Worm (Caenorhabditis elegans): Measurements from ENCODE around the gene pcrg-1.

pcrg-1 gene

ce11 chrII:7200051-7200599, at the start of gene pcrg-1:
TSS of gene pcrg-1 (plus strand) at chrII:7200549.
- TF ChIP-seq him-1 (tag; optimal IDR thresholded peaks at IDR 0.05) = peak; percentile 57
- TF ChIP-seq W03F9.2 (tag; optimal IDR thresholded peaks at IDR 0.05) = no peak
- peak; percentile 60 for TF ChIP-seq dao-5 (tag; optimal IDR thresholded peaks at IDR 0.05)

- TF ChIP-seq dao-5 (tag; optimal IDR thresholded peaks at IDR 0.05) (no peak), him-1 (tag; optimal IDR thresholded peaks at IDR 0.05) (peak; percentile 86), W03F9.2 (tag; optimal IDR thresholded peaks at IDR 0.05) (peak; percentile 97)
Measured at ce11 chrII:7151969-7152631, 48.2 kb upstream of the pcrg-1 start, which contains the start of gene fust-1. TSS of gene fust-1 (plus strand) at chrII:7152581.

ce11 chrII:7154711-7155110, 45.6 kb upstream of the pcrg-1 start:
- TF ChIP-seq W03F9.2 (tag; optimal IDR thresholded peaks at IDR 0.05) = no peak
- TF ChIP-seq dao-5 (tag; optimal IDR thresholded peaks at IDR 0.05) = no peak
- TF ChIP-seq him-1 (tag; optimal IDR thresholded peaks at IDR 0.05) = no peak

- TF ChIP-seq W03F9.2 (tag; optimal IDR thresholded peaks at IDR 0.05) = no peak
- no peak for TF ChIP-seq him-1 (tag; optimal IDR thresholded peaks at IDR 0.05)
- no peak for TF ChIP-seq dao-5 (tag; optimal IDR thresholded peaks at IDR 0.05)
Measured at ce11 chrII:7155392-7155791, 45.0 kb upstream of the pcrg-1 start, which contains the start of gene C27H5.2. TSS of gene C27H5.2 (plus strand) at chrII:7155581.

- TF ChIP-seq him-1 (tag; optimal IDR thresholded peaks at IDR 0.05) = no peak
- TF ChIP-seq dao-5 (tag; optimal IDR thresholded peaks at IDR 0.05) = no peak
- no peak for TF ChIP-seq W03F9.2 (tag; optimal IDR thresholded peaks at IDR 0.05)
Measured at ce11 chrII:7157415-7157814, 42.9 kb upstream of the pcrg-1 start.

- TF ChIP-seq him-1 (tag; optimal IDR thresholded peaks at IDR 0.05) = no peak
- TF ChIP-seq dao-5 (tag; optimal IDR thresholded peaks at IDR 0.05) = no peak
- no peak for TF ChIP-seq W03F9.2 (tag; optimal IDR thresholded peaks at IDR 0.05)
Measured at ce11 chrII:7161512-7161911, 38.8 kb upstream of the pcrg-1 start, which contains the start of gene C27H5.12. TSS of gene C27H5.12 (minus strand) at chrII:7161612.

ce11 chrII:7165749-7166148, 34.6 kb upstream of the pcrg-1 start, which contains the start of gene mfsd-13.2:
TSS of gene mfsd-13.2 (minus strand) at chrII:7165849.
- no peak for TF ChIP-seq dao-5 (tag; optimal IDR thresholded peaks at IDR 0.05)
- no peak for TF ChIP-seq W03F9.2 (tag; optimal IDR thresholded peaks at IDR 0.05)

ce11 chrII:7166768-7167167, 33.6 kb upstream of the pcrg-1 start:
- TF ChIP-seq him-1 (tag; optimal IDR thresholded peaks at IDR 0.05) (no peak), W03F9.2 (tag; optimal IDR thresholded peaks at IDR 0.05) (no peak), dao-5 (tag; optimal IDR thresholded peaks at IDR 0.05) (no peak)

ce11 chrII:7168712-7169111, 31.6 kb upstream of the pcrg-1 start, which contains the start of gene col-36:
TSS of gene col-36 (minus strand) at chrII:7168812.
- no peak for TF ChIP-seq dao-5 (tag; optimal IDR thresholded peaks at IDR 0.05)

ce11 chrII:7171305-7171998, 28.9 kb upstream of the pcrg-1 start, which contains the start of gene dyf-13:
TSS of gene dyf-13 (minus strand) at chrII:7171355.
- TF ChIP-seq W03F9.2 (tag; optimal IDR thresholded peaks at IDR 0.05) (no peak), him-1 (tag; optimal IDR thresholded peaks at IDR 0.05) (no peak)

ce11 chrII:7174843-7175242, 25.5 kb upstream of the pcrg-1 start, which contains the start of gene glc-4:
TSS of gene glc-4 (minus strand) at chrII:7174943.
- TF ChIP-seq him-1 (tag; optimal IDR thresholded peaks at IDR 0.05) (no peak), W03F9.2 (tag; optimal IDR thresholded peaks at IDR 0.05) (no peak)

- TF ChIP-seq him-1 (tag; optimal IDR thresholded peaks at IDR 0.05) (no peak), dao-5 (tag; optimal IDR thresholded peaks at IDR 0.05) (no peak), W03F9.2 (tag; optimal IDR thresholded peaks at IDR 0.05) (no peak)
Measured at ce11 chrII:7176108-7176507, 24.2 kb upstream of the pcrg-1 start.

ce11 chrII:7182630-7183029, 17.7 kb upstream of the pcrg-1 start:
- TF ChIP-seq dao-5 (tag; optimal IDR thresholded peaks at IDR 0.05) (no peak), W03F9.2 (tag; optimal IDR thresholded peaks at IDR 0.05) (no peak), him-1 (tag; optimal IDR thresholded peaks at IDR 0.05) (no peak)

All from whole organism, L4/young adult.